Fruit fly (Drosophila melanogaster) whole organism, embryonic: ENCODE measurements around the gene CG42342.
A peak's percentile ranks its signal among the peaks of the same experiment; 100 is the strongest.

ENCODE experiments used
- Blimp-1 ChIP-seq: fragments of 200-800 bp; sonication (Bioruptor generic); optimal IDR thresholded peaks from 3 replicates; lab custom pipeline; 2018; ENCODE audit warnings: missing biosample characterization, missing genetic modification characterization, mild to moderate bottlenecking, moderate library complexity, missing genetic modification reagents
- C15 ChIP-seq: fragments of 200-800 bp; sonication (Bioruptor generic); IDR thresholded peaks from 3 replicates; pipeline ENCODE4 v1.3.6; 2022; ENCODE audit warnings: missing biosample characterization, missing genetic modification characterization
- CG10321 ChIP-seq: fragments of 200-800 bp; sonication (Bioruptor generic); IDR thresholded peaks from 2 replicates; pipeline ENCODE4 v1.3.6; 2022; ENCODE audit warnings: missing biosample characterization, missing genetic modification characterization
- CG10565 ChIP-seq: fragments of 200-800 bp; sonication (Bioruptor generic); optimal IDR thresholded peaks from 3 replicates; lab custom pipeline; 2016; ENCODE audit warnings: missing biosample characterization, mild to moderate bottlenecking, missing genetic modification characterization
- CG11695 ChIP-seq: fragments of 200-800 bp; sonication (Bioruptor generic); IDR thresholded peaks from 3 replicates; pipeline ENCODE4 v1.3.6; 2022; ENCODE audit warnings: missing biosample characterization, missing genetic modification characterization
- CG13296 ChIP-seq: fragments of 200-800 bp; sonication (Bioruptor generic); optimal IDR thresholded peaks from 3 replicates; lab custom pipeline; 2018; ENCODE audit warnings: missing biosample characterization, mild to moderate bottlenecking, missing genetic modification characterization
- CG13624 ChIP-seq: fragments of 200-800 bp; sonication (Bioruptor generic); optimal IDR thresholded peaks from 2 replicates; lab custom pipeline; 2016; ENCODE audit warnings: missing biosample characterization, missing genetic modification characterization
- CG14014 ChIP-seq: fragments of 200-800 bp; sonication (Bioruptor generic); IDR thresholded peaks from 2 replicates; pipeline ENCODE4 v1.3.6; 2022; ENCODE audit warnings: missing biosample characterization, missing genetic modification characterization
- CG14667 ChIP-seq: fragments of 200-800 bp; sonication (Bioruptor generic); IDR thresholded peaks from 2 replicates; pipeline ENCODE4 v1.3.6; 2022; ENCODE audit warnings: missing biosample characterization, missing genetic modification characterization
- CG16863 ChIP-seq: fragments of 200-800 bp; sonication (Bioruptor generic); optimal IDR thresholded peaks from 3 replicates; lab custom pipeline; 2016; ENCODE audit warnings: missing biosample characterization, missing genetic modification characterization
- CG17328 ChIP-seq: fragments of 200-800 bp; sonication (Bioruptor generic); IDR thresholded peaks from 2 replicates; pipeline ENCODE4 v1.3.6; 2022; ENCODE audit warnings: missing biosample characterization, missing genetic modification characterization
- CG2199 ChIP-seq: fragments of 200-800 bp; sonication (Bioruptor generic); IDR thresholded peaks from 3 replicates; pipeline ENCODE4 v1.3.6; 2022; ENCODE audit warnings: missing biosample characterization, missing genetic modification characterization
- CG33557 ChIP-seq: fragments of 200-800 bp; sonication (Bioruptor generic); optimal IDR thresholded peaks from 2 replicates; lab custom pipeline; 2019; ENCODE audit warnings: missing biosample characterization, mild to moderate bottlenecking, missing genetic modification characterization, moderate library complexity
- CG3995 ChIP-seq: fragments of 200-800 bp; sonication (Bioruptor generic); optimal IDR thresholded peaks from 3 replicates; lab custom pipeline; 2016; ENCODE audit warnings: missing biosample characterization, missing genetic modification characterization
- CG6654 ChIP-seq: fragments of 200-800 bp; sonication (Bioruptor generic); optimal IDR thresholded peaks from 2 replicates; lab custom pipeline; 2017; ENCODE audit warnings: missing biosample characterization, mild to moderate bottlenecking, missing genetic modification characterization
- CG6791 ChIP-seq: fragments of 200-800 bp; sonication (Bioruptor generic); IDR thresholded peaks from 3 replicates; pipeline ENCODE4 v1.3.6; 2022; ENCODE audit warnings: missing biosample characterization, missing genetic modification characterization; ENCODE audit not compliant: partially characterized antibody
- CG8388 ChIP-seq: fragments of 200-800 bp; sonication (Bioruptor generic); optimal IDR thresholded peaks from 2 replicates; lab custom pipeline; 2019; ENCODE audit warnings: missing biosample characterization, mild to moderate bottlenecking, missing genetic modification characterization, moderate library complexity
- Dbx ChIP-seq: fragments of 200-800 bp; sonication (Bioruptor generic); IDR thresholded peaks from 3 replicates; pipeline ENCODE4 v1.3.6; 2022; ENCODE audit warnings: missing biosample characterization, missing genetic modification characterization
- Dek ChIP-seq: fragments of 200-800 bp; sonication (Bioruptor generic); optimal IDR thresholded peaks from 3 replicates; lab custom pipeline; 2019; ENCODE audit warnings: missing biosample characterization, mild to moderate bottlenecking, missing genetic modification characterization, moderate library complexity
- Dip3 ChIP-seq: fragments of 200-800 bp; sonication (Bioruptor generic); optimal IDR thresholded peaks from 3 replicates; lab custom pipeline; 2016; ENCODE audit warnings: missing biosample characterization, missing genetic modification characterization
- E2f1 ChIP-seq: fragments of 200-800 bp; sonication (Bioruptor generic); IDR thresholded peaks from 2 replicates; pipeline ENCODE4 v1.3.6; 2022; ENCODE audit warnings: missing biosample characterization, missing genetic modification characterization
- Ets65A ChIP-seq: fragments of 200-800 bp; sonication (Bioruptor generic); peaks from one replicate; lab custom pipeline; 2016; ENCODE audit warnings: missing biosample characterization, missing genetic modification characterization
- HmgZ ChIP-seq: fragments of 200-800 bp; sonication (Bioruptor generic); optimal IDR thresholded peaks from 2 replicates; lab custom pipeline; 2018; ENCODE audit warnings: missing biosample characterization, mild to moderate bottlenecking, missing genetic modification characterization
- Hsf ChIP-seq: fragments of 200-800 bp; sonication (Bioruptor generic); optimal IDR thresholded peaks from 3 replicates; lab custom pipeline; 2016; ENCODE audit warnings: missing biosample characterization, missing genetic modification characterization
- Scr ChIP-seq: fragments of 200-800 bp; sonication (Bioruptor generic); IDR thresholded peaks from 2 replicates; pipeline ENCODE4 v1.3.6; 2022; ENCODE audit warnings: missing biosample characterization, missing genetic modification characterization; ENCODE audit not compliant: partially characterized antibody
- Six4 ChIP-seq: fragments of 200-800 bp; sonication (Bioruptor generic); optimal IDR thresholded peaks from 2 replicates; lab custom pipeline; 2016; ENCODE audit warnings: missing biosample characterization, missing genetic modification characterization
- Sox102F ChIP-seq: fragments of 200-800 bp; sonication (Bioruptor generic); optimal IDR thresholded peaks from 2 replicates; lab custom pipeline; 2018; ENCODE audit warnings: missing biosample characterization, mild to moderate bottlenecking, missing genetic modification characterization, moderate library complexity
- Taf1 ChIP-seq: fragments of 200-800 bp; sonication (Bioruptor generic); IDR thresholded peaks from 2 replicates; pipeline ENCODE4 v1.3.6; 2022; ENCODE audit warnings: missing biosample characterization, missing genetic modification characterization
- Xbp1 ChIP-seq: fragments of 200-800 bp; sonication (Bioruptor generic); optimal IDR thresholded peaks from 3 replicates; lab custom pipeline; 2016; ENCODE audit warnings: missing biosample characterization, mild to moderate bottlenecking, missing genetic modification characterization
- abd-A ChIP-seq: fragments of 200-800 bp; sonication (Bioruptor generic); optimal IDR thresholded peaks from 3 replicates; lab custom pipeline; 2019; ENCODE audit warnings: missing biosample characterization, mild to moderate bottlenecking, missing genetic modification characterization, moderate library complexity
- crc ChIP-seq: fragments of 200-800 bp; sonication (Bioruptor generic); optimal IDR thresholded peaks from 2 replicates; lab custom pipeline; 2016; ENCODE audit warnings: missing biosample characterization, missing genetic modification characterization
- cwo ChIP-seq: fragments of 200-800 bp; sonication (Bioruptor generic); optimal IDR thresholded peaks from 3 replicates; lab custom pipeline; 2017; ENCODE audit warnings: missing biosample characterization, missing genetic modification characterization, mild to moderate bottlenecking, moderate library complexity, missing genetic modification reagents
- ems ChIP-seq: fragments of 200-800 bp; sonication (Bioruptor generic); optimal IDR thresholded peaks from 3 replicates; lab custom pipeline; 2016; ENCODE audit warnings: missing biosample characterization, missing genetic modification characterization
- en ChIP-seq: fragments of 200-800 bp; sonication (Bioruptor generic); optimal IDR thresholded peaks from 2 replicates; lab custom pipeline; 2016; ENCODE audit warnings: missing biosample characterization, missing genetic modification characterization
- grau ChIP-seq: fragments of 200-800 bp; optimal IDR thresholded peaks from 3 replicates; lab custom pipeline; 2019; ENCODE audit warnings: missing biosample characterization, mild to moderate bottlenecking, missing genetic modification characterization, moderate library complexity
- hkb ChIP-seq, 2 experiments: fragments of 200-800 bp in 1 of 2; fragments of >200 bp in 1 of 2; sonication (Bioruptor generic) in 1 of 2; IDR thresholded peaks in 1 of 2; optimal IDR thresholded peaks in 1 of 2; 2 replicates each; pipeline versions ENCODE4 v1.3.6 to Lab custom; 2017 to 2022; ENCODE audit warnings: missing biosample characterization in 1 of 2, missing genetic modification characterization in 1 of 2
- inv ChIP-seq: fragments of 200-800 bp; sonication (Bioruptor generic); IDR thresholded peaks from 2 replicates; pipeline ENCODE4 v1.3.6; 2022; ENCODE audit warnings: missing biosample characterization, missing genetic modification characterization; ENCODE audit not compliant: partially characterized antibody
- lab ChIP-seq: fragments of 200-800 bp; sonication (Bioruptor generic); optimal IDR thresholded peaks from 3 replicates; lab custom pipeline; 2017; ENCODE audit warnings: missing biosample characterization, missing genetic modification characterization, mild to moderate bottlenecking, moderate library complexity, missing genetic modification reagents
- p53 ChIP-seq: fragments of 200-800 bp; sonication (Bioruptor generic); optimal IDR thresholded peaks from 2 replicates; lab custom pipeline; 2016; ENCODE audit warnings: missing biosample characterization, missing genetic modification characterization
- pros ChIP-seq: fragments of 200-800 bp; sonication (Bioruptor generic); optimal IDR thresholded peaks from 3 replicates; lab custom pipeline; 2019; ENCODE audit warnings: missing biosample characterization, mild to moderate bottlenecking, missing genetic modification characterization, moderate library complexity
- pzg ChIP-seq: fragments of 200-800 bp; sonication (Bioruptor generic); optimal IDR thresholded peaks from 3 replicates; lab custom pipeline; 2018; ENCODE audit warnings: missing biosample characterization, mild to moderate bottlenecking, missing genetic modification characterization, moderate library complexity
- run ChIP-seq: fragments of 200-800 bp; sonication (Bioruptor generic); optimal IDR thresholded peaks from 3 replicates; lab custom pipeline; 2018; ENCODE audit warnings: missing biosample characterization, mild to moderate bottlenecking, missing genetic modification characterization
- shn ChIP-seq: fragments of 200-800 bp; sonication (Bioruptor generic); optimal IDR thresholded peaks from 3 replicates; lab custom pipeline; 2016; ENCODE audit warnings: missing biosample characterization, missing genetic modification characterization
- slbo ChIP-seq: fragments of 200-800 bp; sonication (Bioruptor generic); IDR thresholded peaks from 2 replicates; pipeline ENCODE4 v1.3.6; 2022; ENCODE audit warnings: missing biosample characterization, missing genetic modification characterization
- stc ChIP-seq: fragments of 200-800 bp; sonication (Bioruptor generic); IDR thresholded peaks from 2 replicates; pipeline ENCODE4 v1.3.6; 2022; ENCODE audit warnings: missing biosample characterization, missing genetic modification characterization
- vvl ChIP-seq: fragments of 200-800 bp; sonication (Bioruptor generic); IDR thresholded peaks from 2 replicates; pipeline ENCODE4 v1.3.6; 2022; ENCODE audit warnings: missing biosample characterization, missing genetic modification characterization
- z ChIP-seq: fragments of 200-800 bp; sonication (Bioruptor generic); IDR thresholded peaks from 3 replicates; pipeline ENCODE4 v1.3.6; 2022; ENCODE audit warnings: missing biosample characterization, missing genetic modification characterization
- zen2 ChIP-seq: fragments of 200-800 bp; sonication (Bioruptor generic); IDR thresholded peaks from 3 replicates; pipeline ENCODE4 v1.3.6; 2022; ENCODE audit warnings: missing biosample characterization, missing genetic modification characterization; ENCODE audit not compliant: partially characterized antibody

CG42342 gene

DNA sequence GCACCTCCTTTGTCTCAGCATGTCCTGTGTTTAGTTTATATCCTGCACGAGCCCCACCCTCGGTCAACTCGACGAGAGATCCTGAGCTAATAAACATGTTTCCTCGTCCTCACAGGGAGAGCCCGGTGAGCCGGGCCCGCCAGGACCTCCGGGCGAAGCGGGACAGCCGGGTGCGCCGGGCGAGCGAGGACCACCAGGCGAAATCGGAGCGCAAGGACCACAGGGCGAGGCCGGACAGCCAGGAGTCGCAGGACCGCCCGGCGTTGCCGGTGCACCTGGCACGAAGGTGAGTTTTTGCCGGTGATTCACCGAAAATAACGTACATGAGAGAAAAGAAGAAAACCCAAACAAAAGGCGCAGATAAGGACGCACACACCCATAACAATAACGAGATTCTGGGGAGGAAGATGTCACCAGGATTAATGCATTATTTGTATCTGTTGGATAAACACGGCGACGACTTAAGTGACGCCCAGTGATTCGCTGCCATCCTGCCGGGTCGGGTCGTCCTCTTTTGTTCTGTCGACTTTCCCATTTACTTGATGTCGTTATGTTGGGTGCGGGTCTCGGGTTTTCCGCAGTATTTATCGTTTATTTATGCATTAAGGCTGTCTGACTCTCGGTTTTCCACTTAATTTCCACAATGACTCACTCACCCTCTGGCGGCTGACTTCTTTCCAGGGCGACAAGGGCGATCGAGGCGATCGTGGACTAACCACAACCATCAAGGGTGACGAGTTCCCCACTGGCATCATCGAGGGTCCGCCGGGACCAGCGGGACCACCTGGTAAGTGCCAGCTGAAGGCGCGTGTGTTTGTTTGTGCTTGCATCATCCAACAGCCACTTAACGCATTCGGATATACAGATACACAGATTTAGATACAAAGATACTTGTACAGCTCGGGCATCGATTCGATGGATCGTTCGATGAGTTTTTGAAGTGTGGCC lies 49.4 kb downstream of the CG42342 start (continued):
- no peak for TF ChIP-seq CG10321 (GFP tag; lab: Robert Waterston, UW)
- TF ChIP-seq inv (GFP tag; lab: Robert Waterston, UW): no peak
- no peak for TF ChIP-seq Hsf (GFP tag; lab: Kevin White, UChicago)
- TF ChIP-seq cwo (GFP tag; lab: Kevin White, UChicago): no peak
- no peak for TF ChIP-seq grau (tag; lab: Kevin White, UChicago)
- no peak for TF ChIP-seq CG14014
- TF ChIP-seq zen2 (GFP tag; lab: Robert Waterston, UW): no peak
- no peak for TF ChIP-seq E2f1 (GFP tag; lab: Robert Waterston, UW)
- no peak for TF ChIP-seq CG11695
- TF ChIP-seq Xbp1 (GFP tag; lab: Kevin White, UChicago): no peak
- no peak for TF ChIP-seq HmgZ
- no peak for TF ChIP-seq stc (GFP tag; lab: Robert Waterston, UW)
- TF ChIP-seq shn (GFP tag; lab: Kevin White, UChicago): no peak
- no peak for TF ChIP-seq lab (GFP tag; lab: Kevin White, UChicago)
- TF ChIP-seq run (tag; lab: Kevin White, UChicago): no peak
- peak; percentile 48 for TF ChIP-seq abd-A (tag; lab: Kevin White, UChicago)
- no peak for TF ChIP-seq CG13624 (GFP tag; lab: Kevin White, UChicago)
- TF ChIP-seq pros (GFP tag; lab: Kevin White, UChicago): peak; percentile 78
- no peak for TF ChIP-seq CG33557 (GFP tag; lab: Kevin White, UChicago)
- 0 out of 3 replicates have a peak, but pooled peaks have one; percentile 4 for TF ChIP-seq z
- no peak for TF ChIP-seq C15 (GFP tag; lab: Robert Waterston, UW)
- TF ChIP-seq Blimp-1: no peak
- no peak for TF ChIP-seq Dek (tag; lab: Kevin White, UChicago)
- no peak for TF ChIP-seq CG10565 (GFP tag; lab: Kevin White, UChicago)
- no peak for TF ChIP-seq CG16863 (GFP tag; lab: Kevin White, UChicago)
- peak; percentile 13; the same call in 1 of the 2 replicates for TF ChIP-seq vvl
- no peak for TF ChIP-seq ems
- TF ChIP-seq CG6654: no peak
- TF ChIP-seq Dbx (GFP tag; lab: Robert Waterston, UW): no peak
- no peak for TF ChIP-seq CG14667 (GFP tag; lab: Robert Waterston, UW)
- TF ChIP-seq CG2199 (GFP tag; lab: Robert Waterston, UW): no peak
- 0 out of 2 replicates have a peak, but pooled peaks have one; percentile 21 for TF ChIP-seq slbo (GFP tag; lab: Robert Waterston, UW)
- TF ChIP-seq Six4: no peak
- TF ChIP-seq Scr (GFP tag; lab: Robert Waterston, UW): no peak
- no peak for TF ChIP-seq hkb (optimal IDR thresholded peaks at IDR 0.05; lab: Kevin White, UChicago)
- TF ChIP-seq hkb (GFP tag; IDR thresholded peaks at IDR 0.05; lab: Robert Waterston, UW): 0 out of 2 replicates have a peak, but pooled peaks have one; percentile 13
- no peak for TF ChIP-seq en (GFP tag; lab: Kevin White, UChicago)
- peak; percentile 29; the same call in 1 of the 3 replicates for TF ChIP-seq CG6791 (GFP tag; lab: Robert Waterston, UW)
- no peak for TF ChIP-seq CG3995
- no peak for TF ChIP-seq crc (GFP tag; lab: Kevin White, UChicago)
- TF ChIP-seq p53 (GFP tag; lab: Kevin White, UChicago): no peak
- no peak for TF ChIP-seq Ets65A (GFP tag; lab: Kevin White, UChicago)
- no peak for TF ChIP-seq Sox102F (GFP tag; lab: Kevin White, UChicago)
- TF ChIP-seq CG13296 (GFP tag; lab: Kevin White, UChicago): no peak
- TF ChIP-seq pzg: no peak
- TF ChIP-seq Dip3 (GFP tag; lab: Kevin White, UChicago): no peak
- TF ChIP-seq CG17328 (GFP tag; lab: Robert Waterston, UW): no peak
- no peak for TF ChIP-seq Taf1 (GFP tag; lab: Robert Waterston, UW)
- no peak for TF ChIP-seq CG8388
